Worm (Caenorhabditis elegans) whole organism, young adult: ENCODE data around the gene nhr-120.

Source experiments
- C17E4.6 ChIP-seq: fragments of 200-800 bp; sonication (Bioruptor generic); IDR thresholded peaks from 2 replicates; pipeline ENCODE4 v1.3.6; 2022; ENCODE audit warnings: missing genetic modification reagents, missing genetic modification characterization, missing compliant biosample characterization
- F22D6.2 ChIP-seq: sonication (generic microtip); optimal IDR thresholded peaks from 2 replicates; lab custom pipeline; 2016; ENCODE audit warnings: mild to moderate bottlenecking, missing genetic modification characterization, missing compliant biosample characterization
- T26A5.8 ChIP-seq: sonication (generic microtip); optimal IDR thresholded peaks from 2 replicates; lab custom pipeline; 2016; ENCODE audit warnings: missing genetic modification characterization, missing compliant biosample characterization
- Y95B8A.8 ChIP-seq: fragments of 200-800 bp; sonication (Bioruptor generic); IDR thresholded peaks from 2 replicates; pipeline ENCODE4 v1.3.6; 2022; ENCODE audit warnings: missing genetic modification reagents, missing genetic modification characterization, missing compliant biosample characterization
- aptf-2 ChIP-seq: fragments of 200-800 bp; sonication (Bioruptor generic); conservative IDR thresholded peaks from 2 replicates; pipeline ENCODE4 v1.3.6; 2022; ENCODE audit warnings: missing genetic modification reagents, missing genetic modification characterization, missing compliant biosample characterization
- aptf-3 ChIP-seq: fragments of 200-800 bp; sonication (Bioruptor generic); IDR thresholded peaks from 2 replicates; pipeline ENCODE4 v1.3.6; 2022; ENCODE audit warnings: missing genetic modification characterization, missing compliant biosample characterization
- atf-7 ChIP-seq: sonication (generic microtip); optimal IDR thresholded peaks from 2 replicates; lab custom pipeline; 2017; ENCODE audit warnings: mild to moderate bottlenecking, missing genetic modification characterization, missing compliant biosample characterization
- attf-3 ChIP-seq: fragments of 200-800 bp; sonication (Bioruptor generic); conservative IDR thresholded peaks from 2 replicates; pipeline ENCODE4 v1.3.6; 2022; ENCODE audit warnings: missing genetic modification reagents, missing genetic modification characterization, missing compliant biosample characterization
- cebp-1 ChIP-seq, 2 experiments: fragments of 200-800 bp in 1 of 2; sonication (Bioruptor generic) in 1 of 2; sonication (generic microtip) in 1 of 2; IDR thresholded peaks in 1 of 2; optimal IDR thresholded peaks in 1 of 2; 2 replicates each; pipeline versions ENCODE4 v1.3.6 to Lab custom; 2017 to 2022; ENCODE audit warnings: missing compliant biosample characterization in 2 of 2, missing genetic modification characterization in 2 of 2, mild to moderate bottlenecking in 1 of 2, missing genetic modification reagents in 1 of 2, moderate library complexity in 1 of 2
- cebp-2 ChIP-seq: fragments of 200-800 bp; sonication (Bioruptor generic); IDR thresholded peaks from 2 replicates; pipeline ENCODE4 v1.3.6; 2022; ENCODE audit warnings: missing genetic modification characterization, missing compliant biosample characterization
- ceh-100 ChIP-seq: fragments of 200-800 bp; sonication (Bioruptor generic); IDR thresholded peaks from 2 replicates; pipeline ENCODE4 v1.3.6; 2022; ENCODE audit warnings: missing genetic modification reagents, missing genetic modification characterization, missing compliant biosample characterization
- dox-1 ChIP-seq: fragments of 200-800 bp; sonication (Bioruptor generic); IDR thresholded peaks from 2 replicates; pipeline ENCODE4 v1.3.6; 2022; ENCODE audit warnings: missing genetic modification reagents, missing genetic modification characterization, missing compliant biosample characterization
- ekl-4 ChIP-seq: fragments of 200-800 bp; sonication (Bioruptor generic); IDR thresholded peaks from 2 replicates; pipeline ENCODE4 v1.3.6; 2022; ENCODE audit warnings: missing genetic modification reagents, missing genetic modification characterization, missing compliant biosample characterization
- lag-1 ChIP-seq: fragments of 200-800 bp; sonication (Bioruptor generic); IDR thresholded peaks from 2 replicates; pipeline ENCODE4 v1.3.6; 2022; ENCODE audit warnings: missing genetic modification reagents, missing genetic modification characterization, missing compliant biosample characterization
- lin-35 ChIP-seq, 3 experiments: fragments of 150-350 bp in 2 of 3; sonication (generic microtip) in 1 of 3; optimal IDR thresholded peaks; 2 replicates each; lab custom pipeline; 2014 to 2018; ENCODE audit warnings: missing biosample characterization in 3 of 3, missing genetic modification characterization in 3 of 3, missing genetic modification reagents in 3 of 3
- lsy-27 ChIP-seq: sonication (generic microtip); optimal IDR thresholded peaks from 2 replicates; lab custom pipeline; 2017; ENCODE audit warnings: missing genetic modification characterization, mild to moderate bottlenecking, missing compliant biosample characterization, antibody characterized with exemption, missing genotype, borderline replicate concordance; ENCODE audit not compliant: insufficient read depth
- madf-10 ChIP-seq: sonication (generic microtip); optimal IDR thresholded peaks from 2 replicates; lab custom pipeline; 2016; ENCODE audit warnings: mild to moderate bottlenecking, missing genetic modification characterization, missing compliant biosample characterization
- mcd-1 ChIP-seq: fragments of 200-800 bp; sonication (Bioruptor generic); IDR thresholded peaks from 2 replicates; pipeline ENCODE4 v1.3.6; 2022; ENCODE audit warnings: missing genetic modification reagents, missing genetic modification characterization, missing compliant biosample characterization
- mxl-1 ChIP-seq: sonication (generic microtip); optimal IDR thresholded peaks from 2 replicates; lab custom pipeline; 2016; ENCODE audit warnings: missing genetic modification characterization, missing compliant biosample characterization
- nfyb-1 ChIP-seq: fragments of 200-800 bp; sonication (Bioruptor generic); IDR thresholded peaks from 2 replicates; pipeline ENCODE4 v1.3.6; 2022; ENCODE audit warnings: missing genetic modification reagents, missing genetic modification characterization, missing compliant biosample characterization
- nhr-80 ChIP-seq: sonication (generic microtip); optimal IDR thresholded peaks from 2 replicates; lab custom pipeline; 2016; ENCODE audit warnings: missing genetic modification characterization, missing compliant biosample characterization
- pha-4 ChIP-seq: fragments of 150-350 bp; sonication (generic microtip); optimal IDR thresholded peaks from 2 replicates; lab custom pipeline; 2014; ENCODE audit warnings: missing biosample characterization, missing genetic modification reagents, missing genetic modification characterization
- rcor-1 ChIP-seq: fragments of 200-800 bp; sonication (Bioruptor generic); IDR thresholded peaks from 2 replicates; pipeline ENCODE4 v1.3.6; 2022; ENCODE audit warnings: missing genetic modification reagents, missing genetic modification characterization, missing compliant biosample characterization
- rpc-1 ChIP-seq, 2 experiments: fragments of 150-350 bp in 1 of 2; sonication (generic microtip) in 1 of 2; optimal IDR thresholded peaks; 2 replicates each; lab custom pipeline; 2014 to 2018; ENCODE audit warnings: missing biosample characterization in 1 of 2, missing genetic modification characterization in 1 of 2, missing genetic modification reagents in 1 of 2, missing genotype in 1 of 2
- somi-1 ChIP-seq: fragments of 200-800 bp; sonication (Bioruptor generic); optimal IDR thresholded peaks from 2 replicates; lab custom pipeline; 2018; ENCODE audit warnings: mild to moderate bottlenecking, missing genetic modification characterization, missing compliant biosample characterization
- tbx-9 ChIP-seq: sonication (generic microtip); optimal IDR thresholded peaks from 2 replicates; lab custom pipeline; 2016; ENCODE audit warnings: borderline replicate concordance, missing genetic modification characterization, inconsistent platforms, missing compliant biosample characterization
- unc-62 ChIP-seq: fragments of 150-350 bp; optimal IDR thresholded peaks from 2 replicates; lab custom pipeline; 2014; ENCODE audit warnings: missing biosample characterization, missing genetic modification reagents, missing genetic modification characterization
- xnd-1 ChIP-seq: sonication (generic microtip); optimal IDR thresholded peaks from 2 replicates; lab custom pipeline; 2016; ENCODE audit warnings: missing genotype, missing genetic modification reagents, missing genetic modification characterization, missing compliant biosample characterization
- ztf-28 ChIP-seq: fragments of 200-800 bp; sonication (Bioruptor generic); IDR thresholded peaks from 2 replicates; pipeline ENCODE4 v1.3.6; 2022; ENCODE audit warnings: missing genetic modification reagents, missing genetic modification characterization, missing compliant biosample characterization

nhr-120 gene

ce11 chrX:6671717-6672116, 31.3 kb upstream of the nhr-120 start (continued):
- no peak for TF ChIP-seq somi-1 (GFP tag; lab: Kevin White, UChicago)
- TF ChIP-seq tbx-9 = no peak
- no peak for TF ChIP-seq lin-35 (GFP tag; optimal IDR thresholded peaks at IDR 0.05; lab: Kevin White, UChicago)
- no peak for TF ChIP-seq mcd-1 (GFP tag; lab: Robert Waterston, UW)

- no peak for TF ChIP-seq ceh-100 (GFP tag; lab: Robert Waterston, UW)
- no peak for TF ChIP-seq T26A5.8
- no peak for TF ChIP-seq lsy-27
- TF ChIP-seq madf-10 = no peak
These were observed 28.9 kb upstream of the nhr-120 start for ce11 chrX:6669366-6669765.

ce11 chrX:6668911-6669310, 28.5 kb upstream of the nhr-120 start, which contains the start of gene nhr-137:
nhr-137 (minus strand) TSS chrX:6669011.
- TF ChIP-seq rcor-1 (GFP tag; lab: Robert Waterston, UW) (no peak), dox-1 (GFP tag; lab: Robert Waterston, UW) (peak; percentile 34; the same call in 1 of the 2 replicates), ztf-28 (GFP tag; lab: Robert Waterston, UW) (0 out of 2 replicates have a peak, but pooled peaks have one; percentile 42), aptf-3 (GFP tag; lab: Robert Waterston, UW) (no peak), nhr-80 (tag; lab: Kevin White, UChicago) (no peak)

DNA sequence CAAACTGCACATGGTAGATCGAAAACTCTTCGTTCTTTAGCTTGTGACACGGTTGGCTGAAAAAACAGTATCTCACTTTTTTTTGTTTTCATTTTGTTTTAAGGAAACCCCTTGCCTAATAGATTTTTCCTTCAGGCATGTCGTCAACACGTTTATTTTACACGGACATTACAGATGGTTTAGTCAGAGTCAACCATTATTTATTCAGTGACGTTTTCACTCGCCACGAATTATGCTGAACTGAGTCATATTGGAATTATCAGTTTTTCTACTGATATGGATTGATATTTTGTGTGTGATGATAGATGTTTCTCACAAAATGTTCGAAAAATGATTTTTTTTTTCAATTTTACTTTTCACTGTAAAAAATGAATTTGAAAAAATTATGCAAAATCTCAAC, 27.0 kb upstream of the nhr-120 start:
- no peak for TF ChIP-seq atf-7 (tag; lab: Kevin White, UChicago)
- TF ChIP-seq cebp-2 = no peak
- no peak for TF ChIP-seq xnd-1 (tag; lab: Kevin White, UChicago)
- TF ChIP-seq lag-1 (GFP tag; lab: Robert Waterston, UW) = no peak
- TF ChIP-seq nhr-80 (tag; lab: Kevin White, UChicago) = peak; percentile 44

DNA sequence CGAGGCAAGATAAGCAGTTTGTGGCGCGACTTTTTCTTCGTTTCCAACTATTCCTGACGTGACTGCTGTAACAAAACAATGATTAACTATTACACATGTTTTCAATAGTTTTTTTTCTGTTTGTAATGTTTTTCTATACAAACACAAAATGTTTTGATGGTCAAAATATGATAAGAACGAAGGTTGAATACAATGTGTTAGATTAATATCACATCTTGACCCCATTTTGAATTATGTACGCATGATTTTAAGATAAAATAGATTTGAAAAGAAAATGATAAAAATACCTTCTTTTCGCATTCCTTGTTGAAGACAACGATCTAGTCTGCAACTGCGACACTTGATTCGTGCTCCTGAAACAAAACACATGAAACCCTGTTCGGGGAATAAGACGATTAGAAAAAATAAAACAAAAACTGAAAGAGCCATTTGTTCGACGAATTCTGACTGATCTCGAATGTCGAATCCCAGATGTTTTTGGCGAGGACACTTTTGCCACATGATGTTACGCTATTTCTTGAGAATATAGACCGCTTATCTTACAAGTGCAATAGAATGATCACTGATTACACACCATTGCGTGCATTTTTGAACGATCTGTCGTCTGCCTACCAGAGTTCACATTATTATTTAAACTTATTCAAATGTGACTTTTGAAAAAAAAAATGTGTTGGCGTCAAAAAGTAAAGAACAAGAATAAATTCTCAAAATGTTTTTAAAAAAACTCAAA, 24.9 kb upstream of the nhr-120 start:
- no peak for TF ChIP-seq aptf-2 (GFP tag; lab: Robert Waterston, UW)
- peak; percentile 32 for TF ChIP-seq nhr-80 (tag; lab: Kevin White, UChicago)
- TF ChIP-seq, all 124 proteins: peak for 1

DNA sequence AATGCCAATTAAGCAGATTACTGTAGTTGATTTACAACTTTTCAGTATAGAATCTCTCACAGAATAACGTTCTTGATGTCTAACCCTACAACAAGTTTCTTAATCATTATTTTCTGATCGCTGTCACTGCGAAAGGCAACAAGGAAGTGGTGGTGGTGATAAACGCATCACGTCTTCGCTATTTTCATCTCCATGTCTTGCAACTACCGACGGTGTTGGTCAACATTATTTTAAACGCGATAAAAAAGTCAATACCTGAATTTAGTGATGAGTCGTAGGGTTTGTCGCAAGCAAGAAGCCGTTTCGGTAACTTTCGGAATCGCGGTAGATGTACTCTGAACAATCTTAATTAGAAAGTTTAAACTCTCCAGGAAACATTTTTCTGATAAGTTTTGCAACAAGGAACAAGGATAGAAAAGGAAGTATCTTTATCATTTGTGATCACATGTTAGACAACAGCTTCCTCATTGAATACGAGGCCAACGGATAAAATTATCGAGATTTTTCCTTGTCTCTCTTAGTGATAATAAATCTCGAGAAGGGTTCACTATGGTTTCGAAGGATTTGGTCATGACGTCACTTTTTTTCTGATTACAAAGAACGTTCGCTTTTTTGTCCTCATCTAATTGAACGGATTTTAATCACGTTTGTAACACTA, 23.5 kb upstream of the nhr-120 start:
- TF ChIP-seq F22D6.2 (tag; lab: Kevin White, UChicago) (no peak), atf-7 (tag; lab: Kevin White, UChicago) (peak; percentile 69), attf-3 (no peak), mxl-1 (tag; lab: Kevin White, UChicago) (no peak), rpc-1 (optimal IDR thresholded peaks at IDR 0.05; lab: Kevin White, UChicago) (no peak), rpc-1 (tag; optimal IDR thresholded peaks at IDR 0.05; lab: Kevin White, UChicago) (no peak), cebp-1 (GFP tag; IDR thresholded peaks at IDR 0.05; lab: Robert Waterston, UW) (no peak), cebp-1 (tag; optimal IDR thresholded peaks at IDR 0.05; lab: Kevin White, UChicago) (no peak), unc-62 (no peak)
- TF ChIP-seq, all 124 proteins: peak for 1

ce11 chrX:6662267-6662666, 21.8 kb upstream of the nhr-120 start:
- TF ChIP-seq C17E4.6 (GFP tag; lab: Robert Waterston, UW) (no peak), Y95B8A.8 (GFP tag; lab: Robert Waterston, UW) (no peak), nfyb-1 (GFP tag; lab: Robert Waterston, UW) (peak; percentile 5; the same call in 1 of the 2 replicates), ekl-4 (0 out of 2 replicates have a peak, but pooled peaks have one; percentile 30), pha-4 (tag; lab: Kevin White, UChicago) (no peak), nhr-80 (tag; lab: Kevin White, UChicago) (peak; percentile 31)
